Worm (Caenorhabditis elegans): ENCODE measurements around the gene dpm-1.

Gene dpm-1

DNA sequence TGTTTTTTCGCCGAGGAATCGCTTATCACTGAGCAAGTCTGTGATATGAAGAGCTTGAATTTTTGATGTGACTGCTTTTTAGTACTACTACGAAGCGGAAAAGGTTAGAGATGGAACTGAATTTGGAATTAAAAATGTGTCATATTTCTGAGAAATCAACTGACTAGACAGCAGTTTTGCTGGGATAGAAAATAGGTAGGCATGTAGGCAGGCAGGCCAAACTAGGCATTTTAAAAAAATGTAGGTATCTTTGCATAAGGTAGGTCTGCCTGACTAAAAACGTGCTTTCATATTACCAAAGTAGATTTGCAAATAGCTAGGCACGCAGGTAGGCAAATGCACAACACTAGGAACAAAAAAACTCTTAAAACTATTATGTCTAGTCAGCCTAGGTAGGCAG lies 21.1 kb downstream of the dpm-1 start:
- TF ChIP-seq pha-4 (tag; optimal IDR thresholded peaks at IDR 0.05) (no peak), mls-2 (tag; optimal IDR thresholded peaks at IDR 0.05) (no peak), nhr-237 (tag; optimal IDR thresholded peaks at IDR 0.05) (no peak), ceh-43 (GFP tag; optimal IDR thresholded peaks at IDR 0.05) (no peak)

ce11 chrIV:467291-467690 lies 21.8 kb downstream of the dpm-1 start:
- TF ChIP-seq zip-8 (tag; optimal IDR thresholded peaks at IDR 0.05) (no peak), cnd-1 (tag; optimal IDR thresholded peaks at IDR 0.05) (no peak), blmp-1 (tag; optimal IDR thresholded peaks at IDR 0.05) (no peak), ceh-83 (GFP tag; optimal IDR thresholded peaks at IDR 0.05) (no peak), lsy-2 (tag; optimal IDR thresholded peaks at IDR 0.05) (no peak), mab-5 (tag; optimal IDR thresholded peaks at IDR 0.05) (no peak), nhr-28 (tag; optimal IDR thresholded peaks at IDR 0.05) (no peak), nhr-76 (tag; optimal IDR thresholded peaks at IDR 0.05) (no peak), ces-1 (GFP tag; optimal IDR thresholded peaks at IDR 0.05) (no peak), elt-3 (tag; optimal IDR thresholded peaks at IDR 0.05) (no peak), hlh-1 (tag; optimal IDR thresholded peaks at IDR 0.05) (no peak), drap-1 (GFP tag; optimal IDR thresholded peaks at IDR 0.05) (no peak), nhr-12 (tag; optimal IDR thresholded peaks at IDR 0.05) (no peak), unc-39 (tag; optimal IDR thresholded peaks at IDR 0.05) (no peak), mep-1 (tag; optimal IDR thresholded peaks at IDR 0.05) (no peak)

DNA sequence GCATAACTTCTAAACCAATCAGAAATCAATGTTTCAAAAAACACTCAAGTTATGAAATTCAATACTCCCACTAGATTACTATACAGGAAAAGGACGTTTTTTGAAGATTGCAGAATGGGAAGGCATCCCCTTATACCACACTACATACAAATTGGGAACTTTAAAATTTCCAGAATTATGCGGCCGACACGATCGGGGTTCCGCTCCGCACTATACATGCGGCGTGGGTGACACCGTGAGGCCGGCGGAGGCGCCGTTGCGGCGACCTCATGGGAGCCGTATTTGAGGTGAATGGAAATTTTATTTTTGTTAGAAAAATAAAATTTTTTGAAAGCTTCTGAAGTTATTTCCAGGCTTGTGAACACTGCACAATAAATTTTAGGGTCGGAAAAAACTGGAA lies 22.8 kb downstream of the dpm-1 start:
- TF ChIP-seq pha-4 (tag; optimal IDR thresholded peaks at IDR 0.05) (no peak), ceh-83 (GFP tag; optimal IDR thresholded peaks at IDR 0.05) (no peak), sem-2 (GFP tag; optimal IDR thresholded peaks at IDR 0.05) (no peak), zip-8 (tag; optimal IDR thresholded peaks at IDR 0.05) (no peak), sptf-1 (tag; optimal IDR thresholded peaks at IDR 0.05) (no peak), nhr-2 (tag; optimal IDR thresholded peaks at IDR 0.05) (no peak), cnd-1 (tag; optimal IDR thresholded peaks at IDR 0.05) (no peak), nhr-28 (tag; optimal IDR thresholded peaks at IDR 0.05) (no peak), blmp-1 (tag; optimal IDR thresholded peaks at IDR 0.05) (no peak), ham-2 (GFP tag; optimal IDR thresholded peaks at IDR 0.05) (no peak), elt-3 (tag; optimal IDR thresholded peaks at IDR 0.05) (no peak), hlh-1 (tag; optimal IDR thresholded peaks at IDR 0.05) (no peak)

ce11 chrIV:481067-481466 lies 35.6 kb downstream of the dpm-1 start, which contains the start of gene npr-37:
TSS of gene npr-37 (minus strand) at chrIV:481167.
- no peak for TF ChIP-seq hlh-1 (tag; optimal IDR thresholded peaks at IDR 0.05)
- TF ChIP-seq lin-32 (GFP tag; optimal IDR thresholded peaks at IDR 0.05) = no peak
- TF ChIP-seq mab-5 (tag; optimal IDR thresholded peaks at IDR 0.05) = no peak
- TF ChIP-seq M03D4.4 (tag; optimal IDR thresholded peaks at IDR 0.05) = no peak
- no peak for TF ChIP-seq drap-1 (GFP tag; optimal IDR thresholded peaks at IDR 0.05)
- no peak for TF ChIP-seq bed-3 (GFP tag; optimal IDR thresholded peaks at IDR 0.05)
- TF ChIP-seq mep-1 (tag; optimal IDR thresholded peaks at IDR 0.05) = no peak
- TF ChIP-seq ceh-43 (GFP tag; optimal IDR thresholded peaks at IDR 0.05) = no peak
- no peak for TF ChIP-seq zip-8 (tag; optimal IDR thresholded peaks at IDR 0.05)
- TF ChIP-seq nhr-237 (tag; optimal IDR thresholded peaks at IDR 0.05) = no peak
- no peak for TF ChIP-seq lin-13 (tag; optimal IDR thresholded peaks at IDR 0.05)

- TF ChIP-seq ceh-43 (GFP tag; optimal IDR thresholded peaks at IDR 0.05) (no peak), unc-120 (tag; optimal IDR thresholded peaks at IDR 0.05; ENCODE audit: poor library complexity, severe bottlenecking) (no peak), pha-4 (tag; optimal IDR thresholded peaks at IDR 0.05) (no peak), flh-1 (GFP tag; optimal IDR thresholded peaks at IDR 0.05) (no peak), mep-1 (tag; optimal IDR thresholded peaks at IDR 0.05) (no peak), nhr-28 (tag; optimal IDR thresholded peaks at IDR 0.05) (no peak), elt-1 (tag; optimal IDR thresholded peaks at IDR 0.05; ENCODE audit: borderline replicate concordance, insufficient read depth) (no peak), sptf-1 (tag; optimal IDR thresholded peaks at IDR 0.05) (no peak), bed-3 (GFP tag; optimal IDR thresholded peaks at IDR 0.05) (no peak), cnd-1 (tag; optimal IDR thresholded peaks at IDR 0.05) (no peak), lin-32 (GFP tag; optimal IDR thresholded peaks at IDR 0.05) (no peak)
Observed at ce11 chrIV:484004-484403, 38.5 kb downstream of the dpm-1 start.

DNA sequence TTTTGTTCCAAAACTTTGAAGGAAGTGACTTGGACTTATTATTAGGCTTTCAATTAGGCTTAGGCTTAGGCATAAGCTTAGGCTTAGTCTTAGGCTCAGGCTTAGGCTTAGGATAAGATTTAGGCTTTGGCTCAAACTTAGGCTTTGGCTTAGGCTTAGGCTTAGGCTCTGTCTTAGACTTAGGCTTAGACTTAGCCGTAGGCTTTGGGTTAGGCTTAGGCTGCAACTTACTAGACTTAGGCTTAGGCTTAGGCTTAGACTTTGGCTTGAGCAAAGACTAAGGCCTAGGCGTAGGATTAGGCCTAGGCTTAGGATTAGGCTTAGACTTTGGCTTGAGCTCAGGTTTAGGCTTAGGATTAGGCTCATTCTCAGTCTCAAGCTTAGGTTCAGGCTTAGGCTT lies 39.3 kb downstream of the dpm-1 start:
- peak; percentile 22 for TF ChIP-seq ham-2 (GFP tag; optimal IDR thresholded peaks at IDR 0.05)
- no peak for TF ChIP-seq unc-39 (tag; optimal IDR thresholded peaks at IDR 0.05)
- TF ChIP-seq mep-1 (tag; optimal IDR thresholded peaks at IDR 0.05) = no peak
- TF ChIP-seq mab-5 (tag; optimal IDR thresholded peaks at IDR 0.05) = no peak
- no peak for TF ChIP-seq cnd-1 (tag; optimal IDR thresholded peaks at IDR 0.05)
